Fruit fly (Drosophila melanogaster) whole organism, embryonic: Measurements from ENCODE around the gene Nadsyn.

Source experiments
- Atf3 ChIP-seq: fragments of 200-800 bp; sonication (Bioruptor generic); optimal IDR thresholded peaks from 3 replicates; lab custom pipeline; 2016; ENCODE audit warnings: missing biosample characterization, missing genetic modification characterization
- Atf6 ChIP-seq: fragments of 200-800 bp; sonication (Bioruptor generic); IDR thresholded peaks from 2 replicates; pipeline ENCODE4 v1.3.6; 2022; ENCODE audit warnings: missing biosample characterization, missing genetic modification characterization
- B-H2 ChIP-seq: fragments of 200-800 bp; sonication (Bioruptor generic); optimal IDR thresholded peaks from 2 replicates; lab custom pipeline; 2018; ENCODE audit warnings: missing biosample characterization, mild to moderate bottlenecking, missing genetic modification characterization
- CG10147 ChIP-seq: fragments of 200-800 bp; sonication (Bioruptor generic); optimal IDR thresholded peaks from 2 replicates; lab custom pipeline; 2019; ENCODE audit warnings: missing biosample characterization, mild to moderate bottlenecking, missing genetic modification characterization, moderate library complexity
- CG1024 ChIP-seq: fragments of 200-800 bp; sonication (Bioruptor generic); IDR thresholded peaks from 2 replicates; pipeline ENCODE4 v1.3.6; 2022; ENCODE audit warnings: missing biosample characterization, missing genetic modification characterization
- CG10543 ChIP-seq: fragments of 200-800 bp; sonication (Bioruptor generic); optimal IDR thresholded peaks from 3 replicates; lab custom pipeline; 2017; ENCODE audit warnings: missing biosample characterization, mild to moderate bottlenecking, missing genetic modification characterization, moderate library complexity
- CG12219 ChIP-seq: fragments of 200-800 bp; sonication (Bioruptor generic); optimal IDR thresholded peaks from 3 replicates; lab custom pipeline; 2018; ENCODE audit warnings: missing biosample characterization, mild to moderate bottlenecking, missing genetic modification characterization
- CG17802 ChIP-seq: fragments of 200-800 bp; sonication (Bioruptor generic); optimal IDR thresholded peaks from 2 replicates; lab custom pipeline; 2018; ENCODE audit warnings: missing biosample characterization, mild to moderate bottlenecking, missing genetic modification characterization, moderate library complexity
- CG17912 ChIP-seq: fragments of 200-800 bp; sonication (Bioruptor generic); optimal IDR thresholded peaks from 2 replicates; lab custom pipeline; 2018; ENCODE audit warnings: missing biosample characterization, mild to moderate bottlenecking, missing genetic modification characterization
- CG18476 ChIP-seq: fragments of 200-800 bp; sonication (Bioruptor generic); optimal IDR thresholded peaks from 2 replicates; lab custom pipeline; 2016; ENCODE audit warnings: missing biosample characterization, mild to moderate bottlenecking, missing genetic modification characterization
- CG3407 ChIP-seq: fragments of 200-800 bp; sonication (Bioruptor generic); optimal IDR thresholded peaks from 2 replicates; lab custom pipeline; 2018; ENCODE audit warnings: missing biosample characterization, mild to moderate bottlenecking, missing genetic modification characterization
- CG4404 ChIP-seq: fragments of 200-800 bp; sonication (Bioruptor generic); IDR thresholded peaks from 2 replicates; pipeline ENCODE4 v1.3.6; 2022; ENCODE audit warnings: missing biosample characterization, missing genetic modification characterization
- CG5245 ChIP-seq: fragments of 200-800 bp; sonication (Bioruptor generic); optimal IDR thresholded peaks from 3 replicates; lab custom pipeline; 2016; ENCODE audit warnings: missing biosample characterization, missing genetic modification characterization
- CG6272 ChIP-seq: fragments of 200-800 bp; sonication (Bioruptor generic); IDR thresholded peaks from 2 replicates; pipeline ENCODE4 v1.3.6; 2022; ENCODE audit warnings: missing biosample characterization, missing genetic modification characterization
- CrebB ChIP-seq: fragments of 200-800 bp; sonication (Bioruptor generic); optimal IDR thresholded peaks from 3 replicates; lab custom pipeline; 2018; ENCODE audit warnings: missing biosample characterization, mild to moderate bottlenecking, missing genetic modification characterization
- D ChIP-seq, 2 experiments: fragments of 200-800 bp in 1 of 2; fragments of >200 bp in 1 of 2; sonication (Bioruptor generic) in 1 of 2; optimal IDR thresholded peaks; 2 replicates in 1 of 2; 3 replicates in 1 of 2; lab custom pipeline; 2017; ENCODE audit warnings: mild to moderate bottlenecking in 1 of 2, missing biosample characterization in 1 of 2, missing genetic modification characterization in 1 of 2, missing genetic modification reagents in 1 of 2
- E2f2 ChIP-seq: fragments of 200-800 bp; sonication (Bioruptor generic); IDR thresholded peaks from 2 replicates; pipeline ENCODE4 v1.3.6; 2022; ENCODE audit warnings: missing biosample characterization, missing genetic modification characterization
- Gsc ChIP-seq: fragments of 200-800 bp; sonication (Bioruptor generic); IDR thresholded peaks from 2 replicates; pipeline ENCODE4 v1.3.6; 2022; ENCODE audit warnings: missing biosample characterization, missing genetic modification characterization
- H15 ChIP-seq: fragments of 200-800 bp; sonication (Bioruptor generic); IDR thresholded peaks from 3 replicates; pipeline ENCODE4 v1.3.6; 2022; ENCODE audit warnings: missing biosample characterization, missing genetic modification characterization
- HHEX ChIP-seq: fragments of 200-800 bp; sonication (Bioruptor generic); optimal IDR thresholded peaks from 3 replicates; lab custom pipeline; 2017; ENCODE audit warnings: missing biosample characterization, mild to moderate bottlenecking, missing genetic modification characterization, missing genetic modification reagents
- HLH4C ChIP-seq: fragments of 200-800 bp; sonication (Bioruptor generic); IDR thresholded peaks from 3 replicates; pipeline ENCODE4 v1.3.6; 2022; ENCODE audit warnings: missing biosample characterization, missing genetic modification characterization; ENCODE audit not compliant: partially characterized antibody
- Hsf ChIP-seq: fragments of 200-800 bp; sonication (Bioruptor generic); optimal IDR thresholded peaks from 3 replicates; lab custom pipeline; 2016; ENCODE audit warnings: missing biosample characterization, missing genetic modification characterization
- NC2α ChIP-seq: fragments of 200-800 bp; sonication (Bioruptor generic); optimal IDR thresholded peaks from 2 replicates; lab custom pipeline; 2016; ENCODE audit warnings: missing biosample characterization, missing genetic modification characterization
- Neu2 ChIP-seq: fragments of 200-800 bp; sonication (Bioruptor generic); optimal IDR thresholded peaks from 3 replicates; lab custom pipeline; 2016; ENCODE audit warnings: missing biosample characterization, missing genetic modification characterization, borderline replicate concordance
- Nf-YA ChIP-seq: fragments of 200-800 bp; sonication (Bioruptor generic); IDR thresholded peaks from 2 replicates; pipeline ENCODE4 v1.3.6; 2022; ENCODE audit warnings: missing biosample characterization, missing genetic modification characterization
- Spps ChIP-seq: fragments of 200-800 bp; sonication (Bioruptor generic); optimal IDR thresholded peaks from 2 replicates; lab custom pipeline; 2018; ENCODE audit warnings: missing biosample characterization, mild to moderate bottlenecking, missing genetic modification characterization
- btn ChIP-seq: fragments of 200-800 bp; sonication (Bioruptor generic); optimal IDR thresholded peaks from 2 replicates; lab custom pipeline; 2016; ENCODE audit warnings: missing biosample characterization, missing genetic modification characterization
- caup ChIP-seq: fragments of 200-800 bp; sonication (Bioruptor generic); optimal IDR thresholded peaks from 3 replicates; lab custom pipeline; 2017; ENCODE audit warnings: missing biosample characterization, mild to moderate bottlenecking, missing genetic modification characterization, moderate library complexity; ENCODE audit not compliant: severe bottlenecking
- dati ChIP-seq: fragments of 200-800 bp; sonication (Bioruptor generic); IDR thresholded peaks from 2 replicates; pipeline ENCODE4 v1.3.6; 2022; ENCODE audit warnings: missing biosample characterization, missing genetic modification characterization
- dpn ChIP-seq, 2 experiments: fragments of 200-800 bp; sonication (Bioruptor generic); optimal IDR thresholded peaks; 3 replicates each; lab custom pipeline; 2016; ENCODE audit warnings: missing biosample characterization in 2 of 2, missing genetic modification characterization in 2 of 2
- exex ChIP-seq: fragments of 200-800 bp; sonication (Bioruptor generic); optimal IDR thresholded peaks from 4 replicates; lab custom pipeline; 2018; ENCODE audit warnings: missing biosample characterization, mild to moderate bottlenecking, missing genetic modification characterization, moderate library complexity
- gce ChIP-seq: fragments of 200-800 bp; sonication (Bioruptor generic); IDR thresholded peaks from 3 replicates; pipeline ENCODE4 v1.3.6; 2022; ENCODE audit warnings: missing biosample characterization, missing genetic modification characterization
- kah ChIP-seq: fragments of 200-800 bp; sonication (Bioruptor generic); optimal IDR thresholded peaks from 2 replicates; lab custom pipeline; 2018; ENCODE audit warnings: missing biosample characterization, mild to moderate bottlenecking, missing genetic modification characterization
- klu ChIP-seq: fragments of 200-800 bp; sonication (Bioruptor generic); IDR thresholded peaks from 2 replicates; pipeline ENCODE4 v1.3.6; 2022; ENCODE audit warnings: missing biosample characterization, missing genetic modification characterization
- lab ChIP-seq: fragments of 200-800 bp; sonication (Bioruptor generic); optimal IDR thresholded peaks from 3 replicates; lab custom pipeline; 2017; ENCODE audit warnings: missing biosample characterization, missing genetic modification characterization, mild to moderate bottlenecking, moderate library complexity, missing genetic modification reagents
- luna ChIP-seq: fragments of 200-800 bp; sonication (Bioruptor generic); optimal IDR thresholded peaks from 2 replicates; lab custom pipeline; 2016; ENCODE audit warnings: missing biosample characterization, missing genetic modification characterization
- maf-S ChIP-seq: fragments of 200-800 bp; sonication (Bioruptor generic); optimal IDR thresholded peaks from 2 replicates; lab custom pipeline; 2016; ENCODE audit warnings: missing biosample characterization, missing genetic modification characterization
- nerfin-2 ChIP-seq: fragments of 200-800 bp; sonication (Bioruptor generic); IDR thresholded peaks from 2 replicates; pipeline ENCODE4 v1.3.6; 2022; ENCODE audit warnings: missing biosample characterization, missing genetic modification characterization; ENCODE audit not compliant: partially characterized antibody
- nmo ChIP-seq: fragments of 200-800 bp; sonication (Bioruptor generic); optimal IDR thresholded peaks from 2 replicates; lab custom pipeline; 2018; ENCODE audit warnings: missing biosample characterization, mild to moderate bottlenecking, missing genetic modification characterization, moderate library complexity
- odd ChIP-seq: fragments of 200-800 bp; sonication (Bioruptor generic); optimal IDR thresholded peaks from 2 replicates; lab custom pipeline; 2017; ENCODE audit warnings: missing biosample characterization, mild to moderate bottlenecking, missing genetic modification characterization
- org-1 ChIP-seq: fragments of 200-800 bp; sonication (Bioruptor generic); optimal IDR thresholded peaks from 2 replicates; lab custom pipeline; 2017; ENCODE audit warnings: missing biosample characterization, missing genetic modification characterization
- pho ChIP-seq: fragments of 200-800 bp; sonication (Bioruptor generic); optimal IDR thresholded peaks from 2 replicates; lab custom pipeline; 2016; ENCODE audit warnings: missing biosample characterization, missing genetic modification characterization
- salm ChIP-seq: fragments of 200-800 bp; sonication (Bioruptor generic); optimal IDR thresholded peaks from 2 replicates; lab custom pipeline; 2018; ENCODE audit warnings: missing biosample characterization, mild to moderate bottlenecking, missing genetic modification characterization
- schlank ChIP-seq: fragments of 200-800 bp; sonication (Bioruptor generic); optimal IDR thresholded peaks from 2 replicates; lab custom pipeline; 2018; ENCODE audit warnings: missing biosample characterization, mild to moderate bottlenecking, missing genetic modification characterization
- sens ChIP-seq: fragments of 200-800 bp; sonication (Bioruptor generic); peaks from one replicate; lab custom pipeline; 2016; ENCODE audit warnings: missing biosample characterization, missing genetic modification characterization
- seq ChIP-seq: fragments of 200-800 bp; sonication (Bioruptor generic); IDR thresholded peaks from 2 replicates; pipeline ENCODE4 v1.3.6; 2022; ENCODE audit warnings: missing biosample characterization, missing genetic modification characterization
- sima ChIP-seq: fragments of 200-800 bp; sonication (Bioruptor generic); optimal IDR thresholded peaks from 2 replicates; lab custom pipeline; 2016; ENCODE audit warnings: missing biosample characterization, missing genetic modification characterization
- tll ChIP-seq, 2 experiments: fragments of 200-800 bp in 1 of 2; fragments of >200 bp in 1 of 2; sonication (Bioruptor generic) in 1 of 2; optimal IDR thresholded peaks; 2 replicates each; lab custom pipeline; 2017 to 2019; ENCODE audit warnings: missing biosample characterization in 2 of 2, missing genetic modification characterization in 2 of 2, mild to moderate bottlenecking in 1 of 2, moderate library complexity in 1 of 2
- trem ChIP-seq: fragments of 200-800 bp; optimal IDR thresholded peaks from 3 replicates; lab custom pipeline; 2019; ENCODE audit warnings: missing biosample characterization, mild to moderate bottlenecking, missing genetic modification characterization, moderate library complexity

The Nadsyn gene

dm6 chrX:13639998-13640691 lies 77.9 kb downstream of the Nadsyn start (continued):
- TF ChIP-seq nerfin-2 (GFP tag; lab: Robert Waterston, UW) (peak; percentile 82), CG10147 (GFP tag; lab: Kevin White, UChicago) (peak; percentile 96), odd (GFP tag; lab: Kevin White, UChicago) (peak; percentile 99), kah (GFP tag; lab: Kevin White, UChicago) (peak; percentile 97), CG18476 (GFP tag; lab: Kevin White, UChicago) (peak; percentile 98), CG4404 (GFP tag; lab: Robert Waterston, UW) (peak; percentile 96), CG1024 (GFP tag; lab: Robert Waterston, UW) (peak; percentile 97), HLH4C (GFP tag; lab: Robert Waterston, UW) (peak; percentile 66), H15 (GFP tag; lab: Robert Waterston, UW) (peak; percentile 99), seq (GFP tag; lab: Robert Waterston, UW) (peak; percentile 99), Atf6 (GFP tag; lab: Robert Waterston, UW) (peak; percentile 99), CrebB (tag; lab: Kevin White, UChicago) (peak; percentile 99), NC2α (GFP tag; lab: Kevin White, UChicago) (peak; percentile 98), salm (tag; lab: Kevin White, UChicago) (peak; percentile 99), Nf-YA (peak; percentile 98), dati (peak; percentile 97), E2f2 (GFP tag; lab: Robert Waterston, UW) (peak; percentile 88), Hsf (GFP tag; lab: Kevin White, UChicago) (peak; percentile 99), exex (tag; lab: Kevin White, UChicago) (peak; percentile 96), lab (peak; percentile 99), CG3407 (GFP tag; lab: Kevin White, UChicago) (peak; percentile 98), klu (peak; percentile 96), org-1 (GFP tag; lab: Kevin White, UChicago) (peak; percentile 99), pho (peak; percentile 98), Gsc (GFP tag; lab: Robert Waterston, UW) (peak; percentile 95), tll (GFP tag; optimal IDR thresholded peaks at IDR 0.05; lab: Kevin White, UChicago) (peak in 1 of 2 experiments; percentile 39), CG17802 (peak; percentile 90), CG12219 (GFP tag; lab: Kevin White, UChicago) (peak; percentile 100), D (optimal IDR thresholded peaks at IDR 0.05; lab: Kevin White, UChicago) (no peak), D (GFP tag; optimal IDR thresholded peaks at IDR 0.05; lab: Kevin White, UChicago) (peak; percentile 99), schlank (peak; percentile 96), HHEX (GFP tag; lab: Kevin White, UChicago) (peak; percentile 99), maf-S (peak; percentile 98), CG17912 (peak; percentile 92), sens (GFP tag; lab: Kevin White, UChicago) (peak; percentile 100), sima (GFP tag; lab: Kevin White, UChicago) (peak; percentile 96), btn (peak; percentile 98), Spps (tag; lab: Kevin White, UChicago) (peak; percentile 97), Neu2 (GFP tag; lab: Kevin White, UChicago) (peak; percentile 95), luna (GFP tag; lab: Kevin White, UChicago) (peak; percentile 96), CG10543 (peak; percentile 98), B-H2 (GFP tag; lab: Kevin White, UChicago) (peak; percentile 93), CG6272 (GFP tag; lab: Robert Waterston, UW) (peak; percentile 98), Atf3 (GFP tag; lab: Kevin White, UChicago) (peak; percentile 98), gce (GFP tag; lab: Robert Waterston, UW) (peak; percentile 99), trem (peak; percentile 94), CG5245 (peak; percentile 98), nmo (peak; percentile 99), dpn (GFP tag; optimal IDR thresholded peaks at IDR 0.05; lab: Kevin White, UChicago) (peak; percentile 99), caup (GFP tag; lab: Kevin White, UChicago) (peak; percentile 98)
